Worm (Caenorhabditis elegans) whole organism, L2 larva: ENCODE measurements around the gene F55C9.3.

Experiments used
- alr-1 ChIP-seq: fragments of 150-350 bp; optimal IDR thresholded peaks from 2 replicates; lab custom pipeline; 2014; ENCODE audit warnings: missing biosample characterization, missing genetic modification characterization
- ama-1 ChIP-seq: fragments of 150-350 bp; optimal IDR thresholded peaks from 2 replicates; lab custom pipeline; 2018; ENCODE audit warnings: inconsistent platforms
- elt-1 ChIP-seq: fragments of 150-350 bp; optimal IDR thresholded peaks from 2 replicates; lab custom pipeline; 2014; ENCODE audit warnings: missing biosample characterization, missing genetic modification characterization
- elt-3 ChIP-seq: sonication (generic microtip); optimal IDR thresholded peaks from 2 replicates; lab custom pipeline; 2017; ENCODE audit warnings: missing biosample characterization, missing genetic modification characterization
- gmeb-1 ChIP-seq: fragments of 150-350 bp; optimal IDR thresholded peaks from 2 replicates; lab custom pipeline; 2014; ENCODE audit warnings: missing biosample characterization, missing genetic modification characterization
- lin-13 ChIP-seq: fragments of 150-350 bp; optimal IDR thresholded peaks from 2 replicates; lab custom pipeline; 2014; ENCODE audit warnings: missing biosample characterization, missing genetic modification reagents, missing genetic modification characterization
- nhr-12 ChIP-seq: fragments of 150-350 bp; optimal IDR thresholded peaks from 2 replicates; lab custom pipeline; 2014; ENCODE audit warnings: missing biosample characterization, missing genetic modification characterization
- nhr-77 ChIP-seq: fragments of 150-350 bp; optimal IDR thresholded peaks from 2 replicates; lab custom pipeline; 2014; ENCODE audit warnings: missing biosample characterization, missing genetic modification characterization
- peb-1 ChIP-seq: fragments of 150-350 bp; optimal IDR thresholded peaks from 2 replicates; lab custom pipeline; 2014; ENCODE audit warnings: missing biosample characterization, missing genetic modification characterization
- skn-1 ChIP-seq: sonication (generic microtip); optimal IDR thresholded peaks from 2 replicates; lab custom pipeline; 2017; ENCODE audit warnings: missing biosample characterization, missing genetic modification characterization
- unc-62 ChIP-seq: fragments of 150-350 bp; optimal IDR thresholded peaks from 2 replicates; lab custom pipeline; 2014; ENCODE audit warnings: missing biosample characterization, missing genetic modification reagents, missing genetic modification characterization
- zag-1 ChIP-seq: fragments of 150-350 bp; optimal IDR thresholded peaks from 2 replicates; lab custom pipeline; 2014; ENCODE audit warnings: missing biosample characterization, missing genetic modification characterization

- TF ChIP-seq lin-13 (GFP tag; lab: Kevin White, UChicago) (no peak), skn-1 (no peak), elt-3 (tag; lab: Kevin White, UChicago) (no peak), zag-1 (tag; lab: Kevin White, UChicago) (no peak), gmeb-1 (tag; lab: Kevin White, UChicago) (no peak), nhr-77 (no peak), ama-1 (no peak), elt-1 (no peak), alr-1 (no peak), unc-62 (GFP tag; lab: Kevin White, UChicago) (no peak), peb-1 (no peak), nhr-12 (tag; lab: Kevin White, UChicago) (no peak)
These were observed 47.8 kb downstream of the F55C9.3 start, which contains the start of the genes fbxb-115 and fbxb-1 for ce11 chrV:19240129-19240528.
